Fruit fly (Drosophila melanogaster) whole organism, wandering third instar larva: Measurements from ENCODE around the gene CG31948.

Experiments used
- Abd-B ChIP-seq: fragments of >200 bp; optimal IDR thresholded peaks from 2 replicates; lab custom pipeline; 2017; ENCODE audit warnings: missing biosample characterization, missing genetic modification characterization
- CG32264 ChIP-seq: fragments of 200-800 bp; sonication (Bioruptor generic); optimal IDR thresholded peaks from 2 replicates; lab custom pipeline; 2016; ENCODE audit warnings: missing biosample characterization, missing genetic modification characterization
- CG9705 ChIP-seq: fragments of 200-800 bp; sonication (Bioruptor generic); optimal IDR thresholded peaks from 2 replicates; lab custom pipeline; 2018; ENCODE audit warnings: missing biosample characterization, mild to moderate bottlenecking, missing genetic modification characterization
- Dfd ChIP-seq: fragments of >200 bp; optimal IDR thresholded peaks from 2 replicates; lab custom pipeline; 2017; ENCODE audit warnings: missing biosample characterization, missing genetic modification characterization
- Dif ChIP-seq: fragments of 200-275, 200-300 bp; sonication (Bioruptor generic); optimal IDR thresholded peaks from 2 replicates; lab custom pipeline; 2018; ENCODE audit warnings: missing biosample characterization, missing genetic modification characterization; ENCODE audit not compliant: partially characterized antibody
- GATAd ChIP-seq: sonication (Bioruptor generic); optimal IDR thresholded peaks from 2 replicates; lab custom pipeline; 2016; ENCODE audit warnings: missing biosample characterization, missing genetic modification characterization
- Hnf4 ChIP-seq: fragments of 200-800 bp; sonication (Bioruptor generic); optimal IDR thresholded peaks from 2 replicates; lab custom pipeline; 2016; ENCODE audit warnings: missing biosample characterization, mild to moderate bottlenecking, missing genetic modification characterization
- Hr78 ChIP-seq: fragments of >200 bp; optimal IDR thresholded peaks from 2 replicates; lab custom pipeline; 2017; ENCODE audit warnings: missing biosample characterization, missing genetic modification characterization
- Hr83 ChIP-seq: fragments of 200-300 bp; sonication (Bioruptor generic); optimal IDR thresholded peaks from 2 replicates; lab custom pipeline; 2016; ENCODE audit warnings: missing biosample characterization, mild to moderate bottlenecking, missing genetic modification characterization, moderate library complexity; ENCODE audit not compliant: poor library complexity, severe bottlenecking
- Jra ChIP-seq: sonication (Bioruptor generic); optimal IDR thresholded peaks from 2 replicates; lab custom pipeline; 2016; ENCODE audit warnings: missing biosample characterization, missing genetic modification characterization
- Mio ChIP-seq: sonication (Bioruptor generic); optimal IDR thresholded peaks from 2 replicates; lab custom pipeline; 2016; ENCODE audit warnings: missing biosample characterization, missing genetic modification characterization
- Myc ChIP-seq: fragments of >200 bp; optimal IDR thresholded peaks from 2 replicates; lab custom pipeline; 2017
- N ChIP-seq: fragments of >200 bp; optimal IDR thresholded peaks from 2 replicates; lab custom pipeline; 2018; ENCODE audit warnings: missing biosample characterization, missing external identifiers, missing genetic modification characterization
- OdsH ChIP-seq: fragments of 200-800 bp; sonication (Bioruptor generic); optimal IDR thresholded peaks from 2 replicates; lab custom pipeline; 2016; ENCODE audit warnings: missing biosample characterization, mild to moderate bottlenecking, missing genetic modification characterization
- Rel ChIP-seq, 2 experiments: fragments of 200-800 bp; sonication (Bioruptor generic) in 1 of 2; optimal IDR thresholded peaks; 2 replicates in 1 of 2; 3 replicates in 1 of 2; lab custom pipeline; 2016 to 2019; ENCODE audit warnings: mild to moderate bottlenecking in 2 of 2, missing biosample characterization in 2 of 2, missing genetic modification characterization in 2 of 2, moderate library complexity in 1 of 2
- Sp1 ChIP-seq: fragments of 200-800 bp; sonication (Bioruptor generic); optimal IDR thresholded peaks from 3 replicates; lab custom pipeline; 2019; ENCODE audit warnings: missing biosample characterization, mild to moderate bottlenecking, missing genetic modification characterization, moderate library complexity
- Vsx2 ChIP-seq: fragments of 200-300, 225-300 bp; sonication (Bioruptor generic); optimal IDR thresholded peaks from 2 replicates; lab custom pipeline; 2018; ENCODE audit warnings: missing biosample characterization, missing genetic modification characterization; ENCODE audit not compliant: partially characterized antibody
- br ChIP-seq: fragments of 200-800 bp; sonication (Bioruptor generic); optimal IDR thresholded peaks from 2 replicates; lab custom pipeline; 2016; ENCODE audit warnings: missing biosample characterization, missing genetic modification characterization
- brk ChIP-seq: fragments of 200-800 bp; sonication (Bioruptor generic); optimal IDR thresholded peaks from 2 replicates; lab custom pipeline; 2016; ENCODE audit warnings: missing biosample characterization, mild to moderate bottlenecking, missing genetic modification characterization
- dl ChIP-seq, 2 experiments: fragments of 175-275, 200-275 bp in 1 of 2; fragments of 200-275 bp in 1 of 2; sonication (Bioruptor generic); optimal IDR thresholded peaks; lab custom pipeline; 2018; ENCODE audit warnings: mild to moderate bottlenecking in 2 of 2, missing biosample characterization in 2 of 2, missing genetic modification characterization in 2 of 2, moderate library complexity in 2 of 2; ENCODE audit not compliant: partially characterized antibody in 2 of 2, insufficient read depth in 1 of 2
- dmrt93B ChIP-seq: fragments of 200-800 bp; sonication (Bioruptor generic); optimal IDR thresholded peaks from 2 replicates; lab custom pipeline; 2018; ENCODE audit warnings: missing biosample characterization, mild to moderate bottlenecking, missing genetic modification characterization
- dsf ChIP-seq: sonication (Bioruptor generic); optimal IDR thresholded peaks from 2 replicates; lab custom pipeline; 2016; ENCODE audit warnings: missing biosample characterization, missing genetic modification characterization, borderline replicate concordance
- ey ChIP-seq: fragments of 200-800 bp; sonication (Bioruptor generic); optimal IDR thresholded peaks from 2 replicates; lab custom pipeline; 2016; ENCODE audit warnings: missing biosample characterization, missing genetic modification characterization
- foxo ChIP-seq, 2 experiments: fragments of 200-800 bp; sonication (Bioruptor generic); optimal IDR thresholded peaks; 2 replicates in 1 of 2; 3 replicates in 1 of 2; lab custom pipeline; 2016 to 2017; ENCODE audit warnings: missing biosample characterization in 2 of 2, missing genetic modification characterization in 2 of 2
- fru ChIP-seq: fragments of 200-800 bp; sonication (Bioruptor generic); optimal IDR thresholded peaks from 3 replicates; lab custom pipeline; 2016; ENCODE audit warnings: missing biosample characterization, mild to moderate bottlenecking, missing genetic modification characterization
- h ChIP-seq: fragments of 200-800 bp; sonication (Bioruptor generic); optimal IDR thresholded peaks from 3 replicates; lab custom pipeline; 2016; ENCODE audit warnings: missing biosample characterization, mild to moderate bottlenecking, missing genetic modification characterization
- jim ChIP-seq: fragments of 175-275, 200-325 bp; sonication (Bioruptor generic); optimal IDR thresholded peaks from 2 replicates; lab custom pipeline; 2016; ENCODE audit warnings: missing biosample characterization, mild to moderate bottlenecking, missing genetic modification characterization
- lola ChIP-seq: fragments of >200 bp; optimal IDR thresholded peaks from 2 replicates; lab custom pipeline; 2017; ENCODE audit warnings: missing biosample characterization, missing genetic modification characterization
- pan ChIP-seq: fragments of >200 bp; optimal IDR thresholded peaks from 2 replicates; lab custom pipeline; 2017
- sage ChIP-seq: fragments of 200-800 bp; sonication (Bioruptor generic); optimal IDR thresholded peaks from 2 replicates; lab custom pipeline; 2016; ENCODE audit warnings: missing biosample characterization, mild to moderate bottlenecking, missing genetic modification characterization
- sv ChIP-seq: fragments of 200-800 bp; sonication (Bioruptor generic); optimal IDR thresholded peaks from 3 replicates; lab custom pipeline; 2016; ENCODE audit warnings: missing biosample characterization, missing genetic modification characterization
- usp ChIP-seq: fragments of >200 bp; optimal IDR thresholded peaks from 2 replicates; lab custom pipeline; 2017; ENCODE audit warnings: missing biosample characterization, missing genetic modification characterization
- woc ChIP-seq: sonication (Bioruptor generic); optimal IDR thresholded peaks from 2 replicates; lab custom pipeline; 2016; ENCODE audit warnings: missing biosample characterization, mild to moderate bottlenecking, missing genetic modification characterization

CG31948 gene

dm6 chr2L:2453818-2454217, 37.3 kb upstream of the CG31948 start:
- no peak for TF ChIP-seq CG32264 (GFP tag; lab: Kevin White, UChicago)
- no peak for TF ChIP-seq br (GFP tag; lab: Kevin White, UChicago)
- no peak for TF ChIP-seq lola (GFP tag; lab: Kevin White, UChicago)
- TF ChIP-seq sv (GFP tag; lab: Kevin White, UChicago), result no peak
- TF ChIP-seq Dfd (GFP tag; lab: Kevin White, UChicago), result no peak
- TF ChIP-seq Hr78 (GFP tag; lab: Kevin White, UChicago), result no peak
- TF ChIP-seq ey (GFP tag; lab: Kevin White, UChicago), result no peak
- no peak for TF ChIP-seq OdsH (GFP tag; lab: Kevin White, UChicago)
- TF ChIP-seq Myc, result no peak
- no peak for TF ChIP-seq Sp1 (GFP tag; lab: Kevin White, UChicago)
- TF ChIP-seq fru, result no peak
- TF ChIP-seq brk, result no peak
- TF ChIP-seq GATAd (GFP tag; lab: Kevin White, UChicago), result no peak
- no peak for TF ChIP-seq Vsx2

DNA sequence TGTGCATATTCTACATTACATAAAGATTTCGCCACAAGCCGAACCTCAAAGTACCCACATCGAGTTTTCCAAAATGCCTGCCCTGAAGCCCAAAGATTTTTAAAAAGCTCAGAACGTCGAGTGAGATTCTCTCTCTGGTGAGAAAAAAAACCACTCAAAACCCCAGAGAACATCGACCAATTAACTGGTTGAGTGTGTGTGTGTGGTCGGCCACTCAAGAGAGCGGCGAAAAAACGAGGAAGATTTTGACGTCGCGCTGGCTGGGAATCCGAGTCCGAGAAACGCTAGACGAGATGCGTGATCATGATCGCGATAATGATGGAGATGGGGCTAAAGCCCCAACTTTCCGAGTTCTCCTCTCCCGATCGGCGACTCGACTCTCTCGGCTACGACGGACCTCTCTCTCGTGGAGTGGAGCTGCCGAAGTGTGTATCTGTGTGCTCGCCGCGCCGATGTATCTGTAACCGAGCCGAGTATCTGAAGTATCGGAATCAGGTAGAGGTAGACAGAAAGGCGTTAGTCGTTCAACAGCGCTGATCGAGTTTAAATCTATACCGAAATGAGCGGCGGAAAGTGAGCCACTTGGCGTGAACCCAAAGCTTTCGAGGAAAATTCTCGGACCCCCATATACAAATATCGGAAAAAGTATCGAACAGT, 34.3 kb upstream of the CG31948 start:
- TF ChIP-seq OdsH (GFP tag; lab: Kevin White, UChicago), result no peak
- no peak for TF ChIP-seq Hr78 (GFP tag; lab: Kevin White, UChicago)
- TF ChIP-seq lola (GFP tag; lab: Kevin White, UChicago), result no peak
- no peak for TF ChIP-seq sv (GFP tag; lab: Kevin White, UChicago)
- TF ChIP-seq dl (GFP tag; optimal IDR thresholded peaks at IDR 0.05; lab: Kevin White, UChicago; ENCODE audit: insufficient read depth in 1 of 2, partially characterized antibody in 2 of 2), result peak; percentile 36 to 75
- TF ChIP-seq sage, result no peak
- no peak for TF ChIP-seq Rel (GFP tag; optimal IDR thresholded peaks at IDR 0.05; lab: Kevin White, UChicago)
- TF ChIP-seq Rel (tag; optimal IDR thresholded peaks at IDR 0.05; lab: Kevin White, UChicago), result no peak
- TF ChIP-seq Hnf4, result no peak
- TF ChIP-seq Abd-B (GFP tag; lab: Kevin White, UChicago), result no peak
- TF ChIP-seq Dfd (GFP tag; lab: Kevin White, UChicago), result no peak
- TF ChIP-seq Vsx2, result peak; percentile 3
- no peak for TF ChIP-seq woc (GFP tag; lab: Kevin White, UChicago)
- TF ChIP-seq dmrt93B, result no peak
- TF ChIP-seq jim (GFP tag; lab: Kevin White, UChicago), result no peak
- no peak for TF ChIP-seq ey (GFP tag; lab: Kevin White, UChicago)
- no peak for TF ChIP-seq h
- TF ChIP-seq Jra (GFP tag; lab: Kevin White, UChicago), result no peak
- no peak for TF ChIP-seq CG9705 (GFP tag; lab: Kevin White, UChicago)
- TF ChIP-seq Sp1 (GFP tag; lab: Kevin White, UChicago), result no peak
- TF ChIP-seq Mio (GFP tag; lab: Kevin White, UChicago), result no peak
- no peak for TF ChIP-seq N (GFP tag; lab: Kevin White, UChicago)
- no peak for TF ChIP-seq CG32264 (GFP tag; lab: Kevin White, UChicago)
- no peak for TF ChIP-seq dsf (GFP tag; lab: Kevin White, UChicago)
- no peak for TF ChIP-seq usp (GFP tag; lab: Kevin White, UChicago)
- TF ChIP-seq Dif (GFP tag; lab: Kevin White, UChicago), result peak; percentile 77

- TF ChIP-seq Jra (GFP tag; lab: Kevin White, UChicago) (no peak), Hr83 (no peak), fru (no peak), pan (lab: Kevin White, UChicago) (no peak), OdsH (GFP tag; lab: Kevin White, UChicago) (no peak), sv (GFP tag; lab: Kevin White, UChicago) (no peak), Hr78 (GFP tag; lab: Kevin White, UChicago) (no peak), sage (no peak), jim (GFP tag; lab: Kevin White, UChicago) (no peak), Myc (no peak), br (GFP tag; lab: Kevin White, UChicago) (no peak), ey (GFP tag; lab: Kevin White, UChicago) (no peak), GATAd (GFP tag; lab: Kevin White, UChicago) (no peak), Hnf4 (no peak), usp (GFP tag; lab: Kevin White, UChicago) (no peak)
These were observed 33.1 kb upstream of the CG31948 start for dm6 chr2L:2449665-2450064.

DNA sequence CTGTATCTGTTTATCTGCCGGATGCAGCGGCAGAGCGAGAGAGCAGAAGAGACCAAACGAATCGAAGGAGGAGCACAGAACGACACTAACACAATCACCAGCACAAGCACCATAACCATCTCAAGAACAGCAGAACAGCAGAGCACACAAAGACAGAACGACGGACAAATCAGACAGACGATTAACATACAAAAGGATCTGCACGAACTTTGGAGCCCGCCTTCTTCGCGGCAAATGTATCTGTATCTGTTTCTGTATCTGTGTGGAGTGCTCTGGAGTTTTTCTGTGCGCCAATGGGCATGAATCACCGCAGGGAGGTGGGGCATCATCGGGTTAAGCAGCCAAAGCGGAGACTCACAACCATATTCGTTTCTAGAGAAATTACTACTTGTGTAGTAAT, 32.0 kb upstream of the CG31948 start:
- peak; percentile 1 for TF ChIP-seq Vsx2
- TF ChIP-seq Mio (GFP tag; lab: Kevin White, UChicago), result no peak
- no peak for TF ChIP-seq foxo (GFP tag; optimal IDR thresholded peaks at IDR 0.05; lab: Kevin White, UChicago)
- TF ChIP-seq lola (GFP tag; lab: Kevin White, UChicago), result no peak
- no peak for TF ChIP-seq dsf (GFP tag; lab: Kevin White, UChicago)
